Fruit fly (Drosophila melanogaster) whole organism, embryonic: ENCODE measurements around the gene CG32812.

Source experiments
- CG1024 ChIP-seq: fragments of 200-800 bp; sonication (Bioruptor generic); IDR thresholded peaks from 2 replicates; pipeline ENCODE4 v1.3.6; 2022; ENCODE audit warnings: missing biosample characterization, missing genetic modification characterization
- CG10543 ChIP-seq: fragments of 200-800 bp; sonication (Bioruptor generic); optimal IDR thresholded peaks from 3 replicates; lab custom pipeline; 2017; ENCODE audit warnings: missing biosample characterization, mild to moderate bottlenecking, missing genetic modification characterization, moderate library complexity
- CG11093 ChIP-seq: fragments of 200-800 bp; sonication (Bioruptor generic); IDR thresholded peaks from 3 replicates; pipeline ENCODE4 v1.3.6; 2022; ENCODE audit warnings: missing biosample characterization, missing genetic modification characterization
- CG12769 ChIP-seq: fragments of 200-800 bp; sonication (Bioruptor generic); optimal IDR thresholded peaks from 2 replicates; lab custom pipeline; 2019; ENCODE audit warnings: missing biosample characterization, mild to moderate bottlenecking, missing genetic modification characterization, moderate library complexity
- CG13296 ChIP-seq: fragments of 200-800 bp; sonication (Bioruptor generic); optimal IDR thresholded peaks from 3 replicates; lab custom pipeline; 2018; ENCODE audit warnings: missing biosample characterization, mild to moderate bottlenecking, missing genetic modification characterization
- CG15011 ChIP-seq: fragments of 200-800 bp; sonication (Bioruptor generic); optimal IDR thresholded peaks from 3 replicates; lab custom pipeline; 2018; ENCODE audit warnings: missing biosample characterization, mild to moderate bottlenecking, missing genetic modification characterization
- CG18262 ChIP-seq: fragments of 200-800 bp; optimal IDR thresholded peaks from 3 replicates; lab custom pipeline; 2019; ENCODE audit warnings: missing biosample characterization, mild to moderate bottlenecking, missing genetic modification characterization, moderate library complexity
- CG18599 ChIP-seq: fragments of 200-800 bp; sonication (Bioruptor generic); optimal IDR thresholded peaks from 3 replicates; lab custom pipeline; 2017; ENCODE audit warnings: missing biosample characterization, missing genetic modification characterization, mild to moderate bottlenecking, moderate library complexity, missing genetic modification reagents
- CG2678 ChIP-seq: fragments of 200-800 bp; sonication (Bioruptor generic); optimal IDR thresholded peaks from 3 replicates; lab custom pipeline; 2019; ENCODE audit warnings: missing biosample characterization, mild to moderate bottlenecking, missing genetic modification characterization, moderate library complexity
- CG2712 ChIP-seq: fragments of 200-800 bp; optimal IDR thresholded peaks from 3 replicates; lab custom pipeline; 2019; ENCODE audit warnings: missing biosample characterization, mild to moderate bottlenecking, missing genetic modification characterization, moderate library complexity
- CG34376 ChIP-seq: fragments of 200-800 bp; sonication (Bioruptor generic); optimal IDR thresholded peaks from 2 replicates; lab custom pipeline; 2018; ENCODE audit warnings: missing biosample characterization, mild to moderate bottlenecking, missing genetic modification characterization
- CG6175 ChIP-seq: fragments of 200-800 bp; sonication (Bioruptor generic); IDR thresholded peaks from 3 replicates; pipeline ENCODE4 v1.3.6; 2022; ENCODE audit warnings: missing biosample characterization, missing genetic modification characterization
- CG9609 ChIP-seq: fragments of 200-800 bp; sonication (Bioruptor generic); optimal IDR thresholded peaks from 3 replicates; lab custom pipeline; 2016; ENCODE audit warnings: missing biosample characterization, missing genetic modification characterization
- CG9932 ChIP-seq: fragments of 200-800 bp; sonication (Bioruptor generic); IDR thresholded peaks from 2 replicates; pipeline ENCODE4 v1.3.6; 2022; ENCODE audit warnings: missing biosample characterization, missing genetic modification characterization
- CkIIα-i1 ChIP-seq: fragments of 200-800 bp; sonication (Bioruptor generic); IDR thresholded peaks from 2 replicates; pipeline ENCODE4 v1.3.6; 2022; ENCODE audit warnings: missing biosample characterization, missing genetic modification characterization
- D19B ChIP-seq: fragments of 200-800 bp; sonication (Bioruptor generic); optimal IDR thresholded peaks from 2 replicates; lab custom pipeline; 2017; ENCODE audit warnings: missing biosample characterization, mild to moderate bottlenecking, missing genetic modification characterization
- Dbx ChIP-seq: fragments of 200-800 bp; sonication (Bioruptor generic); IDR thresholded peaks from 3 replicates; pipeline ENCODE4 v1.3.6; 2022; ENCODE audit warnings: missing biosample characterization, missing genetic modification characterization
- Dll ChIP-seq: fragments of 200-800 bp; sonication (Bioruptor generic); IDR thresholded peaks from 4 replicates; pipeline ENCODE4 v1.3.6; 2022; ENCODE audit warnings: missing biosample characterization, missing genetic modification characterization; ENCODE audit not compliant: partially characterized antibody
- Drgx ChIP-seq: fragments of 200-800 bp; sonication (Bioruptor generic); IDR thresholded peaks from 2 replicates; pipeline ENCODE4 v1.3.6; 2022; ENCODE audit warnings: missing biosample characterization, missing genetic modification characterization
- GATAe ChIP-seq: fragments of 200-800 bp; sonication (Bioruptor generic); conservative IDR thresholded peaks from 2 replicates; pipeline ENCODE4 v1.3.6; 2022; ENCODE audit warnings: missing biosample characterization, missing genetic modification characterization
- HHEX ChIP-seq: fragments of 200-800 bp; sonication (Bioruptor generic); optimal IDR thresholded peaks from 3 replicates; lab custom pipeline; 2017; ENCODE audit warnings: missing biosample characterization, mild to moderate bottlenecking, missing genetic modification characterization, missing genetic modification reagents
- HLH4C ChIP-seq: fragments of 200-800 bp; sonication (Bioruptor generic); IDR thresholded peaks from 3 replicates; pipeline ENCODE4 v1.3.6; 2022; ENCODE audit warnings: missing biosample characterization, missing genetic modification characterization; ENCODE audit not compliant: partially characterized antibody
- Hey ChIP-seq: fragments of 200-800 bp; sonication (Bioruptor generic); optimal IDR thresholded peaks from 3 replicates; lab custom pipeline; 2018; ENCODE audit warnings: missing biosample characterization, mild to moderate bottlenecking, missing genetic modification characterization
- Hmr ChIP-seq: fragments of 200-800 bp; sonication (Bioruptor generic); optimal IDR thresholded peaks from 3 replicates; lab custom pipeline; 2017; ENCODE audit warnings: mild to moderate bottlenecking, missing biosample characterization, missing genetic modification reagents, missing genetic modification characterization
- Hr39 ChIP-seq: fragments of >200 bp; optimal IDR thresholded peaks from 2 replicates; lab custom pipeline; 2017
- Hr51 ChIP-seq, 2 experiments: fragments of 200-800 bp; sonication (Bioruptor generic); optimal IDR thresholded peaks; 2 replicates in 1 of 2; 3 replicates in 1 of 2; lab custom pipeline; 2016 to 2018; ENCODE audit warnings: missing biosample characterization in 2 of 2, missing genetic modification characterization in 2 of 2, mild to moderate bottlenecking in 1 of 2, moderate library complexity in 1 of 2
- Lim3 ChIP-seq: fragments of 200-800 bp; sonication (Bioruptor generic); IDR thresholded peaks from 2 replicates; pipeline ENCODE4 v1.3.6; 2022; ENCODE audit warnings: missing biosample characterization, missing genetic modification characterization
- MTF-1 ChIP-seq: fragments of 200-800 bp; sonication (Bioruptor generic); optimal IDR thresholded peaks from 2 replicates; lab custom pipeline; 2018; ENCODE audit warnings: missing biosample characterization, mild to moderate bottlenecking, missing genetic modification characterization, borderline replicate concordance
- Med ChIP-seq: fragments of 200-800 bp; sonication (Bioruptor generic); peaks from one replicate; lab custom pipeline; 2016; ENCODE audit warnings: missing biosample characterization, missing genetic modification characterization, mild to moderate bottlenecking, inconsistent platforms, moderate library complexity
- Meics ChIP-seq: fragments of 200-800 bp; sonication (Bioruptor generic); optimal IDR thresholded peaks from 2 replicates; lab custom pipeline; 2017; ENCODE audit warnings: missing biosample characterization, mild to moderate bottlenecking, missing genetic modification characterization
- Nf-YC ChIP-seq: fragments of 200-800 bp; optimal IDR thresholded peaks from 3 replicates; lab custom pipeline; 2019; ENCODE audit warnings: missing biosample characterization, mild to moderate bottlenecking, missing genetic modification characterization, moderate library complexity
- Usf ChIP-seq: fragments of 200-800 bp; sonication (Bioruptor generic); optimal IDR thresholded peaks from 2 replicates; lab custom pipeline; 2017; ENCODE audit warnings: missing genotype, missing biosample characterization, missing genetic modification characterization
- Vsx1 ChIP-seq: fragments of 200-800 bp; sonication (Bioruptor generic); optimal IDR thresholded peaks from 2 replicates; lab custom pipeline; 2017; ENCODE audit warnings: missing biosample characterization, mild to moderate bottlenecking, missing genetic modification characterization, missing genetic modification reagents
- chinmo ChIP-seq: fragments of 200-800 bp; sonication (Bioruptor generic); IDR thresholded peaks from 4 replicates; pipeline ENCODE4 v1.3.6; 2022; ENCODE audit warnings: missing biosample characterization, missing genetic modification characterization; ENCODE audit not compliant: partially characterized antibody
- exex ChIP-seq: fragments of 200-800 bp; sonication (Bioruptor generic); optimal IDR thresholded peaks from 4 replicates; lab custom pipeline; 2018; ENCODE audit warnings: missing biosample characterization, mild to moderate bottlenecking, missing genetic modification characterization, moderate library complexity
- eyg ChIP-seq: fragments of 200-800 bp; sonication (Bioruptor generic); optimal IDR thresholded peaks from 3 replicates; lab custom pipeline; 2016; ENCODE audit warnings: missing biosample characterization, missing genetic modification characterization
- grn ChIP-seq: fragments of 200-800 bp; sonication (Bioruptor generic); optimal IDR thresholded peaks from 3 replicates; lab custom pipeline; 2017; ENCODE audit warnings: missing biosample characterization, missing genetic modification characterization
- lab ChIP-seq: fragments of 200-800 bp; sonication (Bioruptor generic); optimal IDR thresholded peaks from 3 replicates; lab custom pipeline; 2017; ENCODE audit warnings: missing biosample characterization, missing genetic modification characterization, mild to moderate bottlenecking, moderate library complexity, missing genetic modification reagents
- lmd ChIP-seq: fragments of 200-800 bp; sonication (Bioruptor generic); IDR thresholded peaks from 2 replicates; pipeline ENCODE4 v1.3.6; 2022; ENCODE audit warnings: missing biosample characterization, missing genetic modification characterization
- mirr ChIP-seq: fragments of 200-800 bp; sonication (Bioruptor generic); optimal IDR thresholded peaks from 3 replicates; lab custom pipeline; 2018; ENCODE audit warnings: missing biosample characterization, mild to moderate bottlenecking, missing genetic modification characterization
- nerfin-1 ChIP-seq: fragments of 200-800 bp; sonication (Bioruptor generic); optimal IDR thresholded peaks from 3 replicates; lab custom pipeline; 2019; ENCODE audit warnings: missing biosample characterization, mild to moderate bottlenecking, missing genetic modification characterization, moderate library complexity
- otp ChIP-seq: fragments of 200-800 bp; sonication (Bioruptor generic); IDR thresholded peaks from 3 replicates; pipeline ENCODE4, ENCODE4 v1.3.6; 2022; ENCODE audit warnings: missing biosample characterization, missing genetic modification characterization
- sd ChIP-seq: fragments of 200-800 bp; sonication (Bioruptor generic); optimal IDR thresholded peaks from 3 replicates; lab custom pipeline; 2018; ENCODE audit warnings: missing biosample characterization, mild to moderate bottlenecking, missing genetic modification characterization, moderate library complexity
- sr ChIP-seq: fragments of 200-800 bp; sonication (Bioruptor generic); IDR thresholded peaks from 3 replicates; pipeline ENCODE4 v1.3.6; 2022; ENCODE audit warnings: missing biosample characterization, missing genetic modification characterization
- sug ChIP-seq: fragments of 200-800 bp; optimal IDR thresholded peaks from 2 replicates; lab custom pipeline; 2019; ENCODE audit warnings: missing biosample characterization, mild to moderate bottlenecking, missing genetic modification characterization, moderate library complexity
- wek ChIP-seq: fragments of 200-800 bp; sonication (Bioruptor generic); optimal IDR thresholded peaks from 3 replicates; lab custom pipeline; 2018; ENCODE audit warnings: missing biosample characterization, mild to moderate bottlenecking, missing genetic modification characterization, moderate library complexity

The CG32812 gene

dm6 chrX:1256131-1256530 lies 31.0 kb upstream of the CG32812 start (continued):
- peak; percentile 21 for TF ChIP-seq CG18599 (GFP tag; lab: Kevin White, UChicago)

- peak; percentile 13 for TF ChIP-seq CG13296 (GFP tag; lab: Kevin White, UChicago)
- TF ChIP-seq GATAe = peak; percentile 57; the same call in 1 of the 2 replicates
- TF ChIP-seq CkIIα-i1 = no peak
- TF ChIP-seq nerfin-1 (tag; lab: Kevin White, UChicago) = no peak
- peak; percentile 36 for TF ChIP-seq Nf-YC (tag; lab: Kevin White, UChicago)
- peak; percentile 19 for TF ChIP-seq D19B
- TF ChIP-seq Hey (tag; lab: Kevin White, UChicago) = peak; percentile 54
- TF ChIP-seq CG2712 = no peak
- peak; percentile 26 for TF ChIP-seq CG18599 (GFP tag; lab: Kevin White, UChicago)
- 0 out of 3 replicates have a peak, but pooled peaks have one; percentile 12 for TF ChIP-seq Dbx
- TF ChIP-seq lab (GFP tag; lab: Kevin White, UChicago) = peak; percentile 58
- TF ChIP-seq sug = peak; percentile 73
- peak; percentile 12 for TF ChIP-seq Med (GFP tag; lab: Kevin White, UChicago)
- peak; percentile 77 for TF ChIP-seq mirr (GFP tag; lab: Kevin White, UChicago)
- TF ChIP-seq Hmr (GFP tag; lab: Kevin White, UChicago) = peak; percentile 38
- 0 out of 3 replicates have a peak, but pooled peaks have one; percentile 38 for TF ChIP-seq CG6175 (GFP tag; lab: Robert Waterston, UW)
- TF ChIP-seq grn (GFP tag; lab: Kevin White, UChicago) = peak; percentile 57
- TF ChIP-seq chinmo (GFP tag; lab: Robert Waterston, UW) = peak; percentile 78; the same call in 1 of the 4 replicates
- TF ChIP-seq CG34376 (GFP tag; lab: Kevin White, UChicago) = peak; percentile 2
- peak; percentile 32 for TF ChIP-seq Vsx1 (GFP tag; lab: Kevin White, UChicago)
- peak; percentile 95 for TF ChIP-seq sd (tag; lab: Kevin White, UChicago)
- TF ChIP-seq CG18262 = no peak
- TF ChIP-seq CG10543 (GFP tag; lab: Kevin White, UChicago) = peak; percentile 26
- TF ChIP-seq Usf (GFP tag; lab: Kevin White, UChicago) = no peak
- peak; percentile 91 for TF ChIP-seq exex (tag; lab: Kevin White, UChicago)
- TF ChIP-seq Lim3 (GFP tag; lab: Robert Waterston, UW) = 0 out of 2 replicates have a peak, but pooled peaks have one; percentile 9
These were observed 30.2 kb upstream of the CG32812 start for dm6 chrX:1256742-1257441.

dm6 chrX:1260327-1260726 lies 26.8 kb upstream of the CG32812 start:
- TF ChIP-seq Hr51 (GFP tag; optimal IDR thresholded peaks at IDR 0.05; lab: Kevin White, UChicago) = peak in 1 of 2 experiments; percentile 30
- no peak for TF ChIP-seq Hey (tag; lab: Kevin White, UChicago)
- TF ChIP-seq MTF-1 (GFP tag; lab: Kevin White, UChicago) = no peak
- peak; percentile 46 for TF ChIP-seq CG2678 (tag; lab: Kevin White, UChicago)
- no peak for TF ChIP-seq HLH4C (GFP tag; lab: Robert Waterston, UW)
- TF ChIP-seq wek (GFP tag; lab: Kevin White, UChicago) = no peak
- TF ChIP-seq CG12769 (tag; lab: Kevin White, UChicago) = peak; percentile 60
- TF ChIP-seq lmd (GFP tag; lab: Robert Waterston, UW) = peak; percentile 23; the same call in 1 of the 2 replicates
- no peak for TF ChIP-seq Hr39 (lab: Kevin White, UChicago)
- no peak for TF ChIP-seq CG1024 (GFP tag; lab: Robert Waterston, UW)
- TF ChIP-seq Meics (GFP tag; lab: Kevin White, UChicago) = peak; percentile 32
- peak; percentile 60 for TF ChIP-seq CG9932
- TF ChIP-seq Drgx (GFP tag; lab: Robert Waterston, UW) = 0 out of 2 replicates have a peak, but pooled peaks have one; percentile 23
- 0 out of 3 replicates have a peak, but pooled peaks have one; percentile 6 for TF ChIP-seq otp
- TF ChIP-seq eyg (GFP tag; lab: Kevin White, UChicago) = no peak
- no peak for TF ChIP-seq CG15011 (GFP tag; lab: Kevin White, UChicago)
- no peak for TF ChIP-seq sr
- TF ChIP-seq HHEX = no peak
- TF ChIP-seq Dll (GFP tag; lab: Robert Waterston, UW) = no peak
- no peak for TF ChIP-seq CG11093
- TF ChIP-seq CG9609 (GFP tag; lab: Kevin White, UChicago) = no peak
